Worm (Caenorhabditis elegans): ENCODE results near the gene lgc-41.

ce11 chrX:10474998-10475577 is 21.0 kb downstream of the lgc-41 start, which contains the start of gene elt-4:
- no peak for TF ChIP-seq R02D3.7 (tag; optimal IDR thresholded peaks at IDR 0.05)
- TF ChIP-seq egl-27 (tag; optimal IDR thresholded peaks at IDR 0.05), result no peak
- TF ChIP-seq ZK546.5 (tag; optimal IDR thresholded peaks at IDR 0.05), result no peak
- no peak for TF ChIP-seq elt-2 (tag; optimal IDR thresholded peaks at IDR 0.05)
- TF ChIP-seq unc-39 (tag; optimal IDR thresholded peaks at IDR 0.05), result no peak
- no peak for TF ChIP-seq ama-1 (optimal IDR thresholded peaks at IDR 0.05)
- no peak for TF ChIP-seq nhr-237 (tag; optimal IDR thresholded peaks at IDR 0.05)
- TF ChIP-seq fos-1 (tag; optimal IDR thresholded peaks at IDR 0.05), result no peak
- TF ChIP-seq skn-1 (tag; optimal IDR thresholded peaks at IDR 0.05), result no peak
- TF ChIP-seq unc-62 (GFP tag; optimal IDR thresholded peaks at IDR 0.05), result no peak
- no peak for TF ChIP-seq ceh-16 (tag; optimal IDR thresholded peaks at IDR 0.05)
- no peak for TF ChIP-seq mdl-1 (tag; optimal IDR thresholded peaks at IDR 0.05)
- no peak for TF ChIP-seq snpc-4 (tag; optimal IDR thresholded peaks at IDR 0.05)
- no peak for TF ChIP-seq aly-2 (tag; optimal IDR thresholded peaks at IDR 0.05)
